Fruit fly (Drosophila melanogaster) whole organism, embryonic: ENCODE measurements around the gene lqfR.

Experiments
- Aef1 ChIP-seq: fragments of 200-800 bp; sonication (Bioruptor generic); IDR thresholded peaks from 3 replicates; pipeline ENCODE4 v1.3.6; 2022; ENCODE audit warnings: missing biosample characterization, missing genetic modification characterization
- BEAF-32 ChIP-seq: fragments of 200-800 bp; sonication (Bioruptor generic); optimal IDR thresholded peaks from 3 replicates; lab custom pipeline; 2017; ENCODE audit warnings: missing biosample characterization, missing genetic modification characterization, mild to moderate bottlenecking, moderate library complexity, missing genetic modification reagents
- CG10543 ChIP-seq: fragments of 200-800 bp; sonication (Bioruptor generic); optimal IDR thresholded peaks from 3 replicates; lab custom pipeline; 2017; ENCODE audit warnings: missing biosample characterization, mild to moderate bottlenecking, missing genetic modification characterization, moderate library complexity
- CG11723 ChIP-seq: fragments of 200-800 bp; sonication (Bioruptor generic); optimal IDR thresholded peaks from 2 replicates; lab custom pipeline; 2017; ENCODE audit warnings: missing biosample characterization, mild to moderate bottlenecking, missing genetic modification characterization
- CG13894 ChIP-seq: fragments of 200-800 bp; sonication (Bioruptor generic); optimal IDR thresholded peaks from 3 replicates; lab custom pipeline; 2018; ENCODE audit warnings: missing biosample characterization, mild to moderate bottlenecking, missing genetic modification characterization, moderate library complexity
- CG14050 ChIP-seq: fragments of 200-800 bp; sonication (Bioruptor generic); IDR thresholded peaks from 3 replicates; pipeline ENCODE4 v1.3.6; 2022; ENCODE audit warnings: missing biosample characterization, missing genetic modification characterization
- CG14710 ChIP-seq: fragments of 200-800 bp; sonication (Bioruptor generic); optimal IDR thresholded peaks from 3 replicates; lab custom pipeline; 2019; ENCODE audit warnings: missing biosample characterization, mild to moderate bottlenecking, missing genetic modification characterization, moderate library complexity
- CG15479 ChIP-seq: fragments of 200-800 bp; sonication (Bioruptor generic); optimal IDR thresholded peaks from 3 replicates; lab custom pipeline; 2019; ENCODE audit warnings: missing biosample characterization, mild to moderate bottlenecking, missing genetic modification characterization, moderate library complexity
- CG1602 ChIP-seq: fragments of 200-800 bp; sonication (Bioruptor generic); optimal IDR thresholded peaks from 3 replicates; lab custom pipeline; 2016; ENCODE audit warnings: missing biosample characterization, missing genetic modification characterization
- CG3163 ChIP-seq: fragments of 200-800 bp; sonication (Bioruptor generic); optimal IDR thresholded peaks from 3 replicates; lab custom pipeline; 2016; ENCODE audit warnings: missing biosample characterization, missing genetic modification characterization
- CG32767 ChIP-seq: fragments of 200-800 bp; sonication (Bioruptor generic); IDR thresholded peaks from 2 replicates; pipeline ENCODE4 v1.3.6; 2022; ENCODE audit warnings: missing biosample characterization, missing genetic modification characterization
- CG34376 ChIP-seq: fragments of 200-800 bp; sonication (Bioruptor generic); optimal IDR thresholded peaks from 2 replicates; lab custom pipeline; 2018; ENCODE audit warnings: missing biosample characterization, mild to moderate bottlenecking, missing genetic modification characterization
- CG4282 ChIP-seq: fragments of 200-800 bp; sonication (Bioruptor generic); optimal IDR thresholded peaks from 2 replicates; lab custom pipeline; 2016; ENCODE audit warnings: missing biosample characterization, missing genetic modification characterization
- CG4730 ChIP-seq: fragments of 200-800 bp; sonication (Bioruptor generic); IDR thresholded peaks from 2 replicates; pipeline ENCODE4 v1.3.6; 2022; ENCODE audit warnings: missing biosample characterization, missing genetic modification characterization
- CG6854 ChIP-seq: fragments of 200-800 bp; sonication (Bioruptor generic); optimal IDR thresholded peaks from 3 replicates; lab custom pipeline; 2017; ENCODE audit warnings: missing biosample characterization, mild to moderate bottlenecking, missing genetic modification characterization
- CG8089 ChIP-seq: fragments of 200-800 bp; sonication (Bioruptor generic); optimal IDR thresholded peaks from 3 replicates; lab custom pipeline; 2016; ENCODE audit warnings: missing biosample characterization, missing genetic modification characterization
- CG8281 ChIP-seq: fragments of 200-800 bp; sonication (Bioruptor generic); optimal IDR thresholded peaks from 2 replicates; lab custom pipeline; 2018; ENCODE audit warnings: missing biosample characterization, mild to moderate bottlenecking, missing genetic modification characterization, moderate library complexity
- CG8924 ChIP-seq: fragments of 200-800 bp; optimal IDR thresholded peaks from 3 replicates; lab custom pipeline; 2019; ENCODE audit warnings: missing biosample characterization, mild to moderate bottlenecking, missing genetic modification characterization, moderate library complexity
- CoRest ChIP-seq: fragments of 200-800 bp; sonication (Bioruptor generic); optimal IDR thresholded peaks from 3 replicates; lab custom pipeline; 2018; ENCODE audit warnings: missing biosample characterization, mild to moderate bottlenecking, missing genetic modification characterization, moderate library complexity
- Dll ChIP-seq: fragments of 200-800 bp; sonication (Bioruptor generic); IDR thresholded peaks from 4 replicates; pipeline ENCODE4 v1.3.6; 2022; ENCODE audit warnings: missing biosample characterization, missing genetic modification characterization; ENCODE audit not compliant: partially characterized antibody
- Dp ChIP-seq: fragments of 200-800 bp; sonication (Bioruptor generic); optimal IDR thresholded peaks from 2 replicates; lab custom pipeline; 2018; ENCODE audit warnings: missing biosample characterization, mild to moderate bottlenecking, missing genetic modification characterization, moderate library complexity
- Fer3 ChIP-seq: fragments of 200-800 bp; sonication (Bioruptor generic); optimal IDR thresholded peaks from 2 replicates; lab custom pipeline; 2018; ENCODE audit warnings: missing biosample characterization, mild to moderate bottlenecking, missing genetic modification characterization, moderate library complexity
- GATAe ChIP-seq: fragments of 200-800 bp; sonication (Bioruptor generic); conservative IDR thresholded peaks from 2 replicates; pipeline ENCODE4 v1.3.6; 2022; ENCODE audit warnings: missing biosample characterization, missing genetic modification characterization
- H2.0 ChIP-seq: fragments of 200-800 bp; sonication (Bioruptor generic); IDR thresholded peaks from 2 replicates; pipeline ENCODE4 v1.3.6; 2022; ENCODE audit warnings: missing biosample characterization, missing genetic modification characterization
- HmgZ ChIP-seq: fragments of 200-800 bp; sonication (Bioruptor generic); optimal IDR thresholded peaks from 2 replicates; lab custom pipeline; 2018; ENCODE audit warnings: missing biosample characterization, mild to moderate bottlenecking, missing genetic modification characterization
- Hr78 ChIP-seq, 2 experiments: fragments of 200-800 bp in 1 of 2; fragments of >200 bp in 1 of 2; sonication (Bioruptor generic) in 1 of 2; optimal IDR thresholded peaks; 2 replicates each; lab custom pipeline; 2017 to 2019; ENCODE audit warnings: missing biosample characterization in 2 of 2, missing genetic modification characterization in 2 of 2, mild to moderate bottlenecking in 1 of 2, moderate library complexity in 1 of 2
- Med ChIP-seq: fragments of 200-800 bp; sonication (Bioruptor generic); peaks from one replicate; lab custom pipeline; 2016; ENCODE audit warnings: missing biosample characterization, missing genetic modification characterization, mild to moderate bottlenecking, inconsistent platforms, moderate library complexity
- Meics ChIP-seq: fragments of 200-800 bp; sonication (Bioruptor generic); optimal IDR thresholded peaks from 2 replicates; lab custom pipeline; 2017; ENCODE audit warnings: missing biosample characterization, mild to moderate bottlenecking, missing genetic modification characterization
- NC2α ChIP-seq: fragments of 200-800 bp; sonication (Bioruptor generic); optimal IDR thresholded peaks from 2 replicates; lab custom pipeline; 2016; ENCODE audit warnings: missing biosample characterization, missing genetic modification characterization
- Nf-YB ChIP-seq: fragments of 200-800 bp; sonication (Bioruptor generic); optimal IDR thresholded peaks from 3 replicates; lab custom pipeline; 2019; ENCODE audit warnings: missing biosample characterization, mild to moderate bottlenecking, missing genetic modification characterization, moderate library complexity
- Ssrp ChIP-seq: fragments of 200-800 bp; sonication (Bioruptor generic); optimal IDR thresholded peaks from 2 replicates; lab custom pipeline; 2018; ENCODE audit warnings: missing biosample characterization, mild to moderate bottlenecking, missing genetic modification characterization, moderate library complexity
- Tbp ChIP-seq: fragments of >200 bp; optimal IDR thresholded peaks from 2 replicates; lab custom pipeline; 2018; ENCODE audit warnings: missing biosample characterization, missing genetic modification characterization
- ab ChIP-seq: fragments of 200-800 bp; sonication (Bioruptor generic); optimal IDR thresholded peaks from 2 replicates; lab custom pipeline; 2016; ENCODE audit warnings: missing biosample characterization, missing genetic modification characterization
- cad ChIP-seq: fragments of >200 bp; optimal IDR thresholded peaks from 2 replicates; lab custom pipeline; 2017; ENCODE audit warnings: missing biosample characterization, missing genetic modification characterization
- cato ChIP-seq: fragments of 200-800 bp; sonication (Bioruptor generic); optimal IDR thresholded peaks from 2 replicates; lab custom pipeline; 2016; ENCODE audit warnings: missing biosample characterization, missing genetic modification characterization, borderline replicate concordance
- caup ChIP-seq: fragments of 200-800 bp; sonication (Bioruptor generic); optimal IDR thresholded peaks from 3 replicates; lab custom pipeline; 2017; ENCODE audit warnings: missing biosample characterization, mild to moderate bottlenecking, missing genetic modification characterization, moderate library complexity; ENCODE audit not compliant: severe bottlenecking
- chinmo ChIP-seq: fragments of 200-800 bp; sonication (Bioruptor generic); IDR thresholded peaks from 4 replicates; pipeline ENCODE4 v1.3.6; 2022; ENCODE audit warnings: missing biosample characterization, missing genetic modification characterization; ENCODE audit not compliant: partially characterized antibody
- eyg ChIP-seq: fragments of 200-800 bp; sonication (Bioruptor generic); optimal IDR thresholded peaks from 3 replicates; lab custom pipeline; 2016; ENCODE audit warnings: missing biosample characterization, missing genetic modification characterization
- fu2 ChIP-seq: fragments of 200-800 bp; sonication (Bioruptor generic); optimal IDR thresholded peaks from 2 replicates; lab custom pipeline; 2016; ENCODE audit warnings: missing biosample characterization, missing genetic modification characterization
- grn ChIP-seq: fragments of 200-800 bp; sonication (Bioruptor generic); optimal IDR thresholded peaks from 3 replicates; lab custom pipeline; 2017; ENCODE audit warnings: missing biosample characterization, missing genetic modification characterization
- jing ChIP-seq: fragments of 200-800 bp; sonication (Bioruptor generic); optimal IDR thresholded peaks from 2 replicates; lab custom pipeline; 2018; ENCODE audit warnings: missing biosample characterization, mild to moderate bottlenecking, missing genetic modification characterization
- lab ChIP-seq: fragments of 200-800 bp; sonication (Bioruptor generic); optimal IDR thresholded peaks from 3 replicates; lab custom pipeline; 2017; ENCODE audit warnings: missing biosample characterization, missing genetic modification characterization, mild to moderate bottlenecking, moderate library complexity, missing genetic modification reagents
- lola ChIP-seq, 3 experiments: fragments of >200 bp in 2 of 3; fragments of 200-800 bp in 1 of 3; sonication (Bioruptor generic) in 1 of 3; optimal IDR thresholded peaks; 2 replicates each; lab custom pipeline; 2017 to 2019; ENCODE audit warnings: missing biosample characterization in 3 of 3, missing genetic modification characterization in 3 of 3, mild to moderate bottlenecking in 1 of 3, moderate library complexity in 1 of 3
- nau ChIP-seq: fragments of 200-800 bp; sonication (Bioruptor generic); optimal IDR thresholded peaks from 3 replicates; lab custom pipeline; 2017; ENCODE audit warnings: missing biosample characterization, mild to moderate bottlenecking, missing genetic modification characterization, missing genetic modification reagents
- odd ChIP-seq: fragments of 200-800 bp; sonication (Bioruptor generic); optimal IDR thresholded peaks from 2 replicates; lab custom pipeline; 2017; ENCODE audit warnings: missing biosample characterization, mild to moderate bottlenecking, missing genetic modification characterization
- sd ChIP-seq: fragments of 200-800 bp; sonication (Bioruptor generic); optimal IDR thresholded peaks from 3 replicates; lab custom pipeline; 2018; ENCODE audit warnings: missing biosample characterization, mild to moderate bottlenecking, missing genetic modification characterization, moderate library complexity
- sob ChIP-seq: fragments of 200-800 bp; sonication (Bioruptor generic); IDR thresholded peaks from 2 replicates; pipeline ENCODE4 v1.3.6; 2022; ENCODE audit warnings: missing biosample characterization, missing genetic modification characterization
- sug ChIP-seq: fragments of 200-800 bp; optimal IDR thresholded peaks from 2 replicates; lab custom pipeline; 2019; ENCODE audit warnings: missing biosample characterization, mild to moderate bottlenecking, missing genetic modification characterization, moderate library complexity
- tup ChIP-seq: fragments of 200-800 bp; sonication (Bioruptor generic); optimal IDR thresholded peaks from 2 replicates; lab custom pipeline; 2016; ENCODE audit warnings: missing biosample characterization, mild to moderate bottlenecking, missing genetic modification characterization, moderate library complexity

lqfR gene

dm6 chr3R:22449871-22450424, 38.8 kb downstream of the lqfR start (continued):
- peak; percentile 25 for TF ChIP-seq caup (GFP tag; lab: Kevin White, UChicago)
- no peak for TF ChIP-seq lab (GFP tag; lab: Kevin White, UChicago)
- peak; percentile 13 for TF ChIP-seq cad
- TF ChIP-seq CG6854 (GFP tag; lab: Kevin White, UChicago), result no peak
- no peak for TF ChIP-seq CG8089 (GFP tag; lab: Kevin White, UChicago)
- no peak for TF ChIP-seq Dp
- TF ChIP-seq CG3163 (GFP tag; lab: Kevin White, UChicago), result no peak
- TF ChIP-seq CG4730, result no peak
- no peak for TF ChIP-seq CoRest (tag; lab: Kevin White, UChicago)
- TF ChIP-seq Tbp, result no peak
- TF ChIP-seq CG1602 (GFP tag; lab: Kevin White, UChicago), result no peak
- no peak for TF ChIP-seq Aef1 (GFP tag; lab: Robert Waterston, UW)
- no peak for TF ChIP-seq fu2
- no peak for TF ChIP-seq lola (GFP tag; optimal IDR thresholded peaks at IDR 0.05; lab: Kevin White, UChicago)
- peak; percentile 90 for TF ChIP-seq grn
- no peak for TF ChIP-seq BEAF-32 (GFP tag; lab: Kevin White, UChicago)
- no peak for TF ChIP-seq Fer3 (tag; lab: Kevin White, UChicago)
- no peak for TF ChIP-seq eyg (GFP tag; lab: Kevin White, UChicago)
- peak; percentile 84 for TF ChIP-seq CG8281
- TF ChIP-seq H2.0, result no peak
- TF ChIP-seq odd, result peak; percentile 5
- no peak for TF ChIP-seq HmgZ (tag; lab: Kevin White, UChicago)
- TF ChIP-seq CG8924, result no peak
- peak in 1 of 2 experiments; percentile 15 for TF ChIP-seq Hr78 (GFP tag; optimal IDR thresholded peaks at IDR 0.05; lab: Kevin White, UChicago)
- no peak for TF ChIP-seq sob (GFP tag; lab: Robert Waterston, UW)
- TF ChIP-seq NC2α, result no peak
- no peak for TF ChIP-seq CG32767 (GFP tag; lab: Robert Waterston, UW)
- no peak for TF ChIP-seq tup
- TF ChIP-seq Med (GFP tag; lab: Kevin White, UChicago), result peak; percentile 62
- TF ChIP-seq ab (GFP tag; lab: Kevin White, UChicago), result no peak
- TF ChIP-seq Meics, result no peak
- TF ChIP-seq CG34376 (GFP tag; lab: Kevin White, UChicago), result peak; percentile 98
- TF ChIP-seq nau (GFP tag; lab: Kevin White, UChicago), result no peak
- no peak for TF ChIP-seq Ssrp (tag; lab: Kevin White, UChicago)
- TF ChIP-seq CG14050 (GFP tag; lab: Robert Waterston, UW), result no peak
- TF ChIP-seq CG11723 (GFP tag; lab: Kevin White, UChicago), result no peak
- no peak for TF ChIP-seq CG4282
- no peak for TF ChIP-seq CG10543
- TF ChIP-seq, all 482 proteins: peak for 16

dm6 chr3R:22454397-22455334, 43.6 kb downstream of the lqfR start:
- no peak for TF ChIP-seq CG14710
- peak; percentile 18 for TF ChIP-seq CG13894 (tag; lab: Kevin White, UChicago)
- peak; percentile 75; the same call in 1 of the 4 replicates for TF ChIP-seq chinmo
- TF ChIP-seq Dll (GFP tag; lab: Robert Waterston, UW), result no peak
- peak; percentile 64 for TF ChIP-seq sug (tag; lab: Kevin White, UChicago)
- TF ChIP-seq jing (GFP tag; lab: Kevin White, UChicago), result no peak
- TF ChIP-seq CG15479 (GFP tag; lab: Kevin White, UChicago), result peak; percentile 62
- peak; percentile 97 for TF ChIP-seq CG34376 (GFP tag; lab: Kevin White, UChicago)
- TF ChIP-seq cato, result no peak
- peak; percentile 55 for TF ChIP-seq grn
- peak; percentile 96 for TF ChIP-seq Nf-YB (GFP tag; lab: Kevin White, UChicago)
- TF ChIP-seq GATAe, result peak; percentile 53; the same call in 1 of the 2 replicates
- peak; percentile 6 for TF ChIP-seq sd (tag; lab: Kevin White, UChicago)
